Fruit fly (Drosophila melanogaster): ENCODE data around the gene CG9117.

Gene CG9117

dm6 chr2L:6036710-6037109, 992 bp downstream of the CG9117 start, which contains the start of gene mtm:
mtm (minus strand) TSS chr2L:6037015.
- TF ChIP-seq cic (GFP tag; optimal IDR thresholded peaks at IDR 0.05) = no peak
- no peak for TF ChIP-seq CG33017 (tag; optimal IDR thresholded peaks at IDR 0.05)
- no peak for TF ChIP-seq Mnt (GFP tag; optimal IDR thresholded peaks at IDR 0.05)
- peak; percentile 39 for TF ChIP-seq tj (GFP tag; optimal IDR thresholded peaks at IDR 0.05)
- no peak for TF ChIP-seq CG12768 (GFP tag; optimal IDR thresholded peaks at IDR 0.05)
- no peak for TF ChIP-seq CG14711 (tag; optimal IDR thresholded peaks at IDR 0.05)
- no peak for TF ChIP-seq CG7045 (GFP tag; optimal IDR thresholded peaks at IDR 0.05)
- TF ChIP-seq ovo (GFP tag; optimal IDR thresholded peaks at IDR 0.05) = no peak
- TF ChIP-seq bab1 (GFP tag; optimal IDR thresholded peaks at IDR 0.05) = peak; percentile 56
- TF ChIP-seq cnc (optimal IDR thresholded peaks at IDR 0.05) = no peak
- TF ChIP-seq toe (GFP tag; optimal IDR thresholded peaks at IDR 0.05) = no peak
- TF ChIP-seq CG7101 (tag; optimal IDR thresholded peaks at IDR 0.05) = no peak
- no peak for TF ChIP-seq Crg-1 (GFP tag; optimal IDR thresholded peaks at IDR 0.05)

dm6 chr2L:6035155-6035554, 2.5 kb downstream of the CG9117 start:
- TF ChIP-seq CG1620 (GFP tag; optimal IDR thresholded peaks at IDR 0.05) (no peak), cic (GFP tag; optimal IDR thresholded peaks at IDR 0.05) (no peak), CG12768 (GFP tag; optimal IDR thresholded peaks at IDR 0.05) (no peak), kay (GFP tag; ENCODE audit: borderline replicate concordance) (no peak), Crg-1 (GFP tag; optimal IDR thresholded peaks at IDR 0.05) (no peak), Hr96 (GFP tag; optimal IDR thresholded peaks at IDR 0.05) (no peak), cnc (optimal IDR thresholded peaks at IDR 0.05) (no peak), ovo (GFP tag; optimal IDR thresholded peaks at IDR 0.05) (no peak), pad (GFP tag; optimal IDR thresholded peaks at IDR 0.05) (no peak)

dm6 chr2L:6034344-6034743, 3.4 kb downstream of the CG9117 start, which contains the start of gene CG9109:
CG9109 (minus strand) TSS chr2L:6034423.
- TF ChIP-seq CG33017 (tag; optimal IDR thresholded peaks at IDR 0.05) (no peak), bab1 (GFP tag; optimal IDR thresholded peaks at IDR 0.05) (no peak), Mnt (GFP tag; optimal IDR thresholded peaks at IDR 0.05) (no peak), tj (GFP tag; optimal IDR thresholded peaks at IDR 0.05) (no peak), cic (GFP tag; optimal IDR thresholded peaks at IDR 0.05) (no peak), CG7101 (tag; optimal IDR thresholded peaks at IDR 0.05) (no peak), CG5204 (GFP tag; optimal IDR thresholded peaks at IDR 0.05) (no peak), CG11617 (GFP tag; optimal IDR thresholded peaks at IDR 0.05) (no peak), Crg-1 (GFP tag; optimal IDR thresholded peaks at IDR 0.05) (no peak), CG14711 (tag; optimal IDR thresholded peaks at IDR 0.05) (no peak)

dm6 chr2L:6031838-6032237, 5.9 kb downstream of the CG9117 start:
- TF ChIP-seq tj (GFP tag; optimal IDR thresholded peaks at IDR 0.05) (no peak), CG14711 (tag; optimal IDR thresholded peaks at IDR 0.05) (no peak), kay (GFP tag; ENCODE audit: borderline replicate concordance) (no peak), toe (GFP tag; optimal IDR thresholded peaks at IDR 0.05) (no peak), CG33017 (tag; optimal IDR thresholded peaks at IDR 0.05) (no peak), ovo (GFP tag; optimal IDR thresholded peaks at IDR 0.05) (no peak), Mnt (GFP tag; optimal IDR thresholded peaks at IDR 0.05) (no peak), Clk (GFP tag; optimal IDR thresholded peaks at IDR 0.05) (no peak)

- TF ChIP-seq cic (GFP tag; optimal IDR thresholded peaks at IDR 0.05) (no peak), Crg-1 (GFP tag; optimal IDR thresholded peaks at IDR 0.05) (no peak)
These were observed 9.0 kb downstream of the CG9117 start for dm6 chr2L:6028712-6029111.

- no peak for TF ChIP-seq CG1620 (GFP tag; optimal IDR thresholded peaks at IDR 0.05)
- peak; percentile 54 for TF ChIP-seq Mnt (GFP tag; optimal IDR thresholded peaks at IDR 0.05)
These were observed 13.3 kb downstream of the CG9117 start, which contains the start of gene CG9107 for dm6 chr2L:6024345-6024907. CG9107 (minus strand) TSS chr2L:6024539.

dm6 chr2L:6022793-6023192, 14.9 kb downstream of the CG9117 start:
- no peak for TF ChIP-seq Clk (GFP tag; optimal IDR thresholded peaks at IDR 0.05)
- TF ChIP-seq toe (GFP tag; optimal IDR thresholded peaks at IDR 0.05) = no peak
- no peak for TF ChIP-seq bab1 (GFP tag; optimal IDR thresholded peaks at IDR 0.05)
- TF ChIP-seq CG12768 (GFP tag; optimal IDR thresholded peaks at IDR 0.05) = no peak

- TF ChIP-seq CG11617 (GFP tag; optimal IDR thresholded peaks at IDR 0.05) = no peak
- no peak for TF ChIP-seq CG7101 (tag; optimal IDR thresholded peaks at IDR 0.05)
- TF ChIP-seq tj (GFP tag; optimal IDR thresholded peaks at IDR 0.05) = no peak
- no peak for TF ChIP-seq CG33017 (tag; optimal IDR thresholded peaks at IDR 0.05)
- TF ChIP-seq cic (GFP tag; optimal IDR thresholded peaks at IDR 0.05) = no peak
- TF ChIP-seq kay (GFP tag; ENCODE audit: borderline replicate concordance) = no peak
- TF ChIP-seq pad (GFP tag; optimal IDR thresholded peaks at IDR 0.05) = no peak
- no peak for TF ChIP-seq bab1 (GFP tag; optimal IDR thresholded peaks at IDR 0.05)
These were observed 17.2 kb downstream of the CG9117 start, which contains the start of gene CG13996 for dm6 chr2L:6020535-6020934. CG13996 (plus strand) TSS chr2L:6020835.

Measured in whole organism, adult.